Worm (Caenorhabditis elegans) whole organism, L1 larva: ENCODE measurements around the gene srx-129.

ENCODE experiments used
- ama-1 ChIP-seq: fragments of 150-350 bp; optimal IDR thresholded peaks from 2 replicates; lab custom pipeline; 2014
- lin-15B ChIP-seq: fragments of 150-350 bp; sonication (generic microtip); optimal IDR thresholded peaks from 3 replicates; lab custom pipeline; 2014; ENCODE audit warnings: missing biosample characterization, missing genetic modification characterization
- nhr-20 ChIP-seq: sonication (generic microtip); optimal IDR thresholded peaks from 2 replicates; lab custom pipeline; 2016; ENCODE audit warnings: mild to moderate bottlenecking, missing genetic modification characterization, missing compliant biosample characterization
- ztf-11 ChIP-seq, 2 experiments: sonication (generic microtip); optimal IDR thresholded peaks; 2 replicates each; lab custom pipeline; 2016 to 2017; ENCODE audit warnings: missing genetic modification characterization in 2 of 2, missing biosample characterization in 1 of 2, missing compliant biosample characterization in 1 of 2

ce11 chrV:13880163-13880562, 46.1 kb downstream of the srx-129 start:
- no peak for TF ChIP-seq ama-1
- no peak for TF ChIP-seq ztf-11 (tag; optimal IDR thresholded peaks at IDR 0.05; lab: Kevin White, UChicago)
- TF ChIP-seq nhr-20 (tag; lab: Kevin White, UChicago): no peak
- no peak for TF ChIP-seq lin-15B (tag; lab: Kevin White, UChicago)
